Fruit fly (Drosophila melanogaster): ENCODE results near the gene CG11262.

CG11262 gene

dm6 chr3L:13030055-13030634 lies 35.2 kb downstream of the CG11262 start (continued):
- TF ChIP-seq Eip93F (GFP tag; optimal IDR thresholded peaks at IDR 0.05), result no peak
- TF ChIP-seq Hr4 (GFP tag; optimal IDR thresholded peaks at IDR 0.05), result peak; percentile 2
- peak; percentile 9 for TF ChIP-seq Met (GFP tag; optimal IDR thresholded peaks at IDR 0.05)
- peak; percentile 23 for TF ChIP-seq pdm3 (GFP tag; optimal IDR thresholded peaks at IDR 0.05)
- no peak for TF ChIP-seq CG6808 (GFP tag; optimal IDR thresholded peaks at IDR 0.05)
- TF ChIP-seq eg (GFP tag; IDR thresholded peaks at IDR 0.05), result no peak
- TF ChIP-seq vri (GFP tag; optimal IDR thresholded peaks at IDR 0.05), result no peak
- TF ChIP-seq Hr38 (GFP tag; optimal IDR thresholded peaks at IDR 0.05), result no peak

dm6 chr3L:13031326-13031725 lies 36.4 kb downstream of the CG11262 start:
- TF ChIP-seq pdm3 (GFP tag; optimal IDR thresholded peaks at IDR 0.05) (no peak), CG31627 (GFP tag; optimal IDR thresholded peaks at IDR 0.05) (no peak), CG10631 (GFP tag; optimal IDR thresholded peaks at IDR 0.05) (no peak), vri (GFP tag; optimal IDR thresholded peaks at IDR 0.05) (no peak), svp (GFP tag) (no peak), CG11902 (GFP tag; optimal IDR thresholded peaks at IDR 0.05) (no peak), dac (GFP tag; optimal IDR thresholded peaks at IDR 0.05) (no peak), fkh (GFP tag; optimal IDR thresholded peaks at IDR 0.05) (no peak)

- TF ChIP-seq CG8632 (GFP tag; optimal IDR thresholded peaks at IDR 0.05) (no peak), Met (GFP tag; optimal IDR thresholded peaks at IDR 0.05) (peak; percentile 10), CG11294 (GFP tag; IDR thresholded peaks at IDR 0.05) (no peak), svp (GFP tag) (peak; percentile 89), CG10669 (GFP tag; optimal IDR thresholded peaks at IDR 0.05) (no peak), fd59A (GFP tag; optimal IDR thresholded peaks at IDR 0.05) (no peak), vri (GFP tag; optimal IDR thresholded peaks at IDR 0.05) (no peak), achi (GFP tag; optimal IDR thresholded peaks at IDR 0.05) (peak; percentile 31), net (GFP tag; optimal IDR thresholded peaks at IDR 0.05) (no peak), CG6854 (GFP tag; optimal IDR thresholded peaks at IDR 0.05) (no peak), topi (GFP tag; optimal IDR thresholded peaks at IDR 0.05) (peak; percentile 35), lz (GFP tag; optimal IDR thresholded peaks at IDR 0.05) (peak; percentile 18), cyc (GFP tag; optimal IDR thresholded peaks at IDR 0.05) (no peak), dsx (GFP tag; optimal IDR thresholded peaks at IDR 0.05; ENCODE audit: poor library complexity, severe bottlenecking) (no peak), acj6 (GFP tag; optimal IDR thresholded peaks at IDR 0.05) (peak; percentile 41), eg (GFP tag; IDR thresholded peaks at IDR 0.05) (no peak), CG3919 (GFP tag; optimal IDR thresholded peaks at IDR 0.05) (peak; percentile 21), CG31627 (GFP tag; optimal IDR thresholded peaks at IDR 0.05) (peak; percentile 5), Sox15 (GFP tag; optimal IDR thresholded peaks at IDR 0.05) (no peak), dac (GFP tag; optimal IDR thresholded peaks at IDR 0.05) (no peak), CG11762 (GFP tag; optimal IDR thresholded peaks at IDR 0.05; ENCODE audit: insufficient read depth) (no peak), CG15336 (GFP tag; IDR thresholded peaks at IDR 0.05) (no peak), CG6808 (GFP tag; optimal IDR thresholded peaks at IDR 0.05) (no peak), salr (GFP tag; optimal IDR thresholded peaks at IDR 0.05) (peak in 1 of 2 experiments; percentile 23), Hr4 (GFP tag; optimal IDR thresholded peaks at IDR 0.05) (no peak), CG32006 (GFP tag; optimal IDR thresholded peaks at IDR 0.05) (peak; percentile 59), CG6792 (GFP tag; optimal IDR thresholded peaks at IDR 0.05) (peak; percentile 11), fd85E (GFP tag; optimal IDR thresholded peaks at IDR 0.05) (no peak), CG1621 (tag; optimal IDR thresholded peaks at IDR 0.05) (no peak), OdsH (GFP tag; optimal IDR thresholded peaks at IDR 0.05) (peak; percentile 25), CG34406 (GFP tag; optimal IDR thresholded peaks at IDR 0.05) (peak; percentile 5), Ets96B (tag; optimal IDR thresholded peaks at IDR 0.05) (no peak), CG16779 (tag; optimal IDR thresholded peaks at IDR 0.05) (no peak), Eip93F (GFP tag; optimal IDR thresholded peaks at IDR 0.05) (no peak), Gug (GFP tag; IDR thresholded peaks at IDR 0.05) (no peak), CG7368 (GFP tag; optimal IDR thresholded peaks at IDR 0.05) (no peak), Eip75B (GFP tag; optimal IDR thresholded peaks at IDR 0.05) (peak; percentile 6), CG9139 (GFP tag; optimal IDR thresholded peaks at IDR 0.05) (no peak), Hr39 (GFP tag; optimal IDR thresholded peaks at IDR 0.05) (peak; percentile 3), CG6276 (GFP tag; optimal IDR thresholded peaks at IDR 0.05) (peak; percentile 5)
These were observed 37.4 kb downstream of the CG11262 start for dm6 chr3L:13032085-13032914.
